Worm (Caenorhabditis elegans): ENCODE data around the gene slc-36.5.

ce11 chrII:6880067-6880466 lies 3.2 kb upstream of the slc-36.5 start, which contains the start of gene C44B7.7:
- TF ChIP-seq R02D3.7 (tag; optimal IDR thresholded peaks at IDR 0.05) (no peak), snpc-4 (tag; optimal IDR thresholded peaks at IDR 0.05) (no peak), mdl-1 (tag; optimal IDR thresholded peaks at IDR 0.05) (no peak), nhr-77 (tag; optimal IDR thresholded peaks at IDR 0.05) (no peak), mab-5 (tag; optimal IDR thresholded peaks at IDR 0.05) (no peak), sem-4 (tag; optimal IDR thresholded peaks at IDR 0.05) (no peak), nhr-237 (tag; optimal IDR thresholded peaks at IDR 0.05) (no peak), ceh-82 (tag; optimal IDR thresholded peaks at IDR 0.05) (no peak), ztf-4 (tag; optimal IDR thresholded peaks at IDR 0.05) (no peak), alr-1 (tag; optimal IDR thresholded peaks at IDR 0.05) (no peak), nhr-10 (tag; optimal IDR thresholded peaks at IDR 0.05) (no peak), ama-1 (optimal IDR thresholded peaks at IDR 0.05) (no peak), ztf-11 (tag; optimal IDR thresholded peaks at IDR 0.05) (no peak)

All from whole organism, L2 larva.